Fruit fly (Drosophila melanogaster) whole organism, embryonic: ENCODE data around the gene Notum.

Experiments
- CG10431 ChIP-seq: fragments of 200-800 bp; sonication (Bioruptor generic); optimal IDR thresholded peaks from 3 replicates; lab custom pipeline; 2018; ENCODE audit warnings: missing biosample characterization, mild to moderate bottlenecking, missing genetic modification characterization
- CG10654 ChIP-seq: fragments of 200-800 bp; sonication (Bioruptor generic); optimal IDR thresholded peaks from 2 replicates; lab custom pipeline; 2016; ENCODE audit warnings: missing biosample characterization, missing genetic modification characterization
- CG10979 ChIP-seq: fragments of 200-800 bp; sonication (Bioruptor generic); optimal IDR thresholded peaks from 2 replicates; lab custom pipeline; 2018; ENCODE audit warnings: missing biosample characterization, mild to moderate bottlenecking, missing genetic modification characterization, moderate library complexity
- CG12236 ChIP-seq: fragments of 200-800 bp; sonication (Bioruptor generic); optimal IDR thresholded peaks from 2 replicates; lab custom pipeline; 2016; ENCODE audit warnings: missing biosample characterization, missing genetic modification characterization
- CG1603 ChIP-seq: fragments of 200-800 bp; sonication (Bioruptor generic); optimal IDR thresholded peaks from 2 replicates; lab custom pipeline; 2019; ENCODE audit warnings: missing biosample characterization, mild to moderate bottlenecking, missing genetic modification characterization, moderate library complexity
- CG17361 ChIP-seq: fragments of 200-800 bp; sonication (Bioruptor generic); IDR thresholded peaks from 3 replicates; pipeline ENCODE4 v1.3.6; 2022; ENCODE audit warnings: missing biosample characterization, missing genetic modification characterization
- CG17568 ChIP-seq: fragments of 200-800 bp; sonication (Bioruptor generic); optimal IDR thresholded peaks from 2 replicates; lab custom pipeline; 2018; ENCODE audit warnings: missing biosample characterization, mild to moderate bottlenecking, missing genetic modification characterization, moderate library complexity
- CG17912 ChIP-seq: fragments of 200-800 bp; sonication (Bioruptor generic); optimal IDR thresholded peaks from 2 replicates; lab custom pipeline; 2018; ENCODE audit warnings: missing biosample characterization, mild to moderate bottlenecking, missing genetic modification characterization
- CG18764 ChIP-seq: fragments of 200-800 bp; sonication (Bioruptor generic); optimal IDR thresholded peaks from 3 replicates; lab custom pipeline; 2016; ENCODE audit warnings: missing biosample characterization, missing genetic modification characterization
- CG2202 ChIP-seq: fragments of 200-800 bp; sonication (Bioruptor generic); optimal IDR thresholded peaks from 2 replicates; lab custom pipeline; 2018; ENCODE audit warnings: missing biosample characterization, mild to moderate bottlenecking, missing genetic modification characterization
- CG2889 ChIP-seq: fragments of 200-800 bp; sonication (Bioruptor generic); IDR thresholded peaks from 3 replicates; pipeline ENCODE4 v1.3.6; 2022; ENCODE audit warnings: missing biosample characterization, missing genetic modification characterization
- CG31365 ChIP-seq: fragments of 200-800 bp; sonication (Bioruptor generic); optimal IDR thresholded peaks from 2 replicates; lab custom pipeline; 2018; ENCODE audit warnings: missing biosample characterization, mild to moderate bottlenecking, missing genetic modification characterization
- CG31441 ChIP-seq: fragments of 200-800 bp; sonication (Bioruptor generic); IDR thresholded peaks from 2 replicates; pipeline ENCODE4 v1.3.6; 2022; ENCODE audit warnings: missing biosample characterization, missing genetic modification characterization
- CG34422 ChIP-seq: fragments of 200-800 bp; sonication (Bioruptor generic); IDR thresholded peaks from 3 replicates; pipeline ENCODE4 v1.3.6; 2022; ENCODE audit warnings: missing biosample characterization, missing genetic modification characterization
- CG6791 ChIP-seq: fragments of 200-800 bp; sonication (Bioruptor generic); IDR thresholded peaks from 3 replicates; pipeline ENCODE4 v1.3.6; 2022; ENCODE audit warnings: missing biosample characterization, missing genetic modification characterization; ENCODE audit not compliant: partially characterized antibody
- CG9727 ChIP-seq: fragments of 200-800 bp; sonication (Bioruptor generic); optimal IDR thresholded peaks from 3 replicates; lab custom pipeline; 2017; ENCODE audit warnings: missing biosample characterization, mild to moderate bottlenecking, missing genetic modification characterization
- CG9876 ChIP-seq: fragments of 200-800 bp; sonication (Bioruptor generic); optimal IDR thresholded peaks from 2 replicates; lab custom pipeline; 2016; ENCODE audit warnings: missing biosample characterization, missing genetic modification characterization
- CkIIα-i1 ChIP-seq: fragments of 200-800 bp; sonication (Bioruptor generic); IDR thresholded peaks from 2 replicates; pipeline ENCODE4 v1.3.6; 2022; ENCODE audit warnings: missing biosample characterization, missing genetic modification characterization
- Dad ChIP-seq: fragments of 200-800 bp; sonication (Bioruptor generic); optimal IDR thresholded peaks from 3 replicates; lab custom pipeline; 2016; ENCODE audit warnings: missing biosample characterization, missing genetic modification characterization
- ERR ChIP-seq: fragments of 200-800 bp; sonication (Bioruptor generic); optimal IDR thresholded peaks from 2 replicates; lab custom pipeline; 2016; ENCODE audit warnings: missing biosample characterization, missing genetic modification characterization
- Hmr ChIP-seq: fragments of 200-800 bp; sonication (Bioruptor generic); optimal IDR thresholded peaks from 3 replicates; lab custom pipeline; 2017; ENCODE audit warnings: mild to moderate bottlenecking, missing biosample characterization, missing genetic modification reagents, missing genetic modification characterization
- Lpt ChIP-seq: fragments of >200 bp; optimal IDR thresholded peaks from 2 replicates; lab custom pipeline; 2018; ENCODE audit warnings: missing biosample characterization, missing genetic modification characterization
- Ptx1 ChIP-seq: fragments of 200-800 bp; sonication (Bioruptor generic); IDR thresholded peaks from 2 replicates; pipeline ENCODE4 v1.3.6; 2022; ENCODE audit warnings: missing biosample characterization, missing genetic modification characterization
- Side ChIP-seq: fragments of 200-800 bp; sonication (Bioruptor generic); optimal IDR thresholded peaks from 2 replicates; lab custom pipeline; 2016; ENCODE audit warnings: missing biosample characterization, missing genetic modification characterization
- Spps ChIP-seq: fragments of 200-800 bp; sonication (Bioruptor generic); optimal IDR thresholded peaks from 2 replicates; lab custom pipeline; 2018; ENCODE audit warnings: missing biosample characterization, mild to moderate bottlenecking, missing genetic modification characterization
- Trl ChIP-seq, 3 experiments: fragments of >200 bp in 2 of 3; fragments of 200-800 bp in 1 of 3; sonication (Bioruptor generic) in 1 of 3; optimal IDR thresholded peaks; 2 replicates in 1 of 3; 3 replicates in 2 of 3; lab custom pipeline; 2016 to 2017; ENCODE audit warnings: missing biosample characterization in 1 of 3, missing genetic modification characterization in 1 of 3
- aop ChIP-seq: fragments of 200-800 bp; sonication (Bioruptor generic); IDR thresholded peaks from 2 replicates; pipeline ENCODE4 v1.3.6; 2022; ENCODE audit warnings: missing biosample characterization, missing genetic modification characterization
- ap ChIP-seq: fragments of 200-800 bp; sonication (Bioruptor generic); IDR thresholded peaks from 2 replicates; pipeline ENCODE4 v1.3.6; 2022; ENCODE audit warnings: missing biosample characterization, missing genetic modification characterization
- ato ChIP-seq: fragments of 200-800 bp; sonication (Bioruptor generic); IDR thresholded peaks from 2 replicates; pipeline ENCODE4 v1.3.6; 2022; ENCODE audit warnings: missing biosample characterization, missing genetic modification characterization; ENCODE audit not compliant: partially characterized antibody
- bowl ChIP-seq: fragments of 200-800 bp; sonication (Bioruptor generic); IDR thresholded peaks from 2 replicates; pipeline ENCODE4 v1.3.6; 2022; ENCODE audit warnings: missing biosample characterization, missing genetic modification characterization
- cad ChIP-seq: fragments of >200 bp; optimal IDR thresholded peaks from 2 replicates; lab custom pipeline; 2017; ENCODE audit warnings: missing biosample characterization, missing genetic modification characterization
- ci ChIP-seq: fragments of 200-800 bp; sonication (Bioruptor generic); IDR thresholded peaks from 3 replicates; pipeline ENCODE4 v1.3.6; 2022; ENCODE audit warnings: missing biosample characterization, missing genetic modification characterization
- crol ChIP-seq: fragments of 200-800 bp; sonication (Bioruptor generic); IDR thresholded peaks from 2 replicates; pipeline ENCODE4 v1.3.6; 2022; ENCODE audit warnings: missing biosample characterization, missing genetic modification characterization
- dati ChIP-seq: fragments of 200-800 bp; sonication (Bioruptor generic); IDR thresholded peaks from 2 replicates; pipeline ENCODE4 v1.3.6; 2022; ENCODE audit warnings: missing biosample characterization, missing genetic modification characterization
- ems ChIP-seq: fragments of 200-800 bp; sonication (Bioruptor generic); optimal IDR thresholded peaks from 3 replicates; lab custom pipeline; 2016; ENCODE audit warnings: missing biosample characterization, missing genetic modification characterization
- eve ChIP-seq, 2 experiments: fragments of >200 bp; optimal IDR thresholded peaks; 2 replicates each; lab custom pipeline; 2017; ENCODE audit warnings: missing biosample characterization in 2 of 2, missing genetic modification characterization in 2 of 2
- grau ChIP-seq: fragments of 200-800 bp; optimal IDR thresholded peaks from 3 replicates; lab custom pipeline; 2019; ENCODE audit warnings: missing biosample characterization, mild to moderate bottlenecking, missing genetic modification characterization, moderate library complexity
- jing ChIP-seq: fragments of 200-800 bp; sonication (Bioruptor generic); optimal IDR thresholded peaks from 2 replicates; lab custom pipeline; 2018; ENCODE audit warnings: missing biosample characterization, mild to moderate bottlenecking, missing genetic modification characterization
- kay ChIP-seq: fragments of 200-800 bp; sonication (Bioruptor generic); optimal IDR thresholded peaks from 2 replicates; lab custom pipeline; 2016; ENCODE audit warnings: missing biosample characterization, missing genetic modification characterization
- kni ChIP-seq: fragments of 200-800 bp; sonication (Bioruptor generic); optimal IDR thresholded peaks from 3 replicates; lab custom pipeline; 2017; ENCODE audit warnings: mild to moderate bottlenecking, missing biosample characterization, missing genetic modification reagents, missing genetic modification characterization
- knrl ChIP-seq: fragments of 200-800 bp; sonication (Bioruptor generic); IDR thresholded peaks from 3 replicates; pipeline ENCODE4 v1.3.6; 2022; ENCODE audit warnings: missing biosample characterization, missing genetic modification characterization; ENCODE audit not compliant: partially characterized antibody
- mam ChIP-seq: fragments of 200-800 bp; sonication (Bioruptor generic); optimal IDR thresholded peaks from 3 replicates; lab custom pipeline; 2016; ENCODE audit warnings: missing biosample characterization, missing genetic modification characterization
- nerfin-1 ChIP-seq: fragments of 200-800 bp; sonication (Bioruptor generic); optimal IDR thresholded peaks from 3 replicates; lab custom pipeline; 2019; ENCODE audit warnings: missing biosample characterization, mild to moderate bottlenecking, missing genetic modification characterization, moderate library complexity
- onecut ChIP-seq: fragments of 200-800 bp; sonication (Bioruptor generic); IDR thresholded peaks from 2 replicates; pipeline ENCODE4 v1.3.6; 2022; ENCODE audit warnings: missing biosample characterization, missing genetic modification characterization
- pum ChIP-seq: fragments of 200-800 bp; sonication (Bioruptor generic); optimal IDR thresholded peaks from 2 replicates; lab custom pipeline; 2016; ENCODE audit warnings: missing biosample characterization, missing genetic modification characterization
- sc ChIP-seq, 3 experiments: fragments of >200 bp in 2 of 3; fragments of 200-800 bp in 1 of 3; sonication (Bioruptor generic) in 1 of 3; optimal IDR thresholded peaks; 2 replicates in 2 of 3; 3 replicates in 1 of 3; lab custom pipeline; 2017; ENCODE audit warnings: mild to moderate bottlenecking in 1 of 3, missing biosample characterization in 1 of 3, missing genetic modification characterization in 1 of 3, missing genetic modification reagents in 1 of 3
- seq ChIP-seq: fragments of 200-800 bp; sonication (Bioruptor generic); IDR thresholded peaks from 2 replicates; pipeline ENCODE4 v1.3.6; 2022; ENCODE audit warnings: missing biosample characterization, missing genetic modification characterization
- tio ChIP-seq: fragments of 200-800 bp; sonication (Bioruptor generic); optimal IDR thresholded peaks from 2 replicates; lab custom pipeline; 2017; ENCODE audit warnings: missing biosample characterization, missing genetic modification characterization, inconsistent platforms
- tna ChIP-seq: fragments of 200-800 bp; sonication (Bioruptor generic); IDR thresholded peaks from 2 replicates; pipeline ENCODE4 v1.3.6; 2022; ENCODE audit warnings: missing biosample characterization, missing genetic modification characterization; ENCODE audit not compliant: partially characterized antibody
- tx ChIP-seq: fragments of 200-800 bp; sonication (Bioruptor generic); optimal IDR thresholded peaks from 2 replicates; lab custom pipeline; 2016; ENCODE audit warnings: missing biosample characterization, missing genetic modification characterization
- vfl ChIP-seq: fragments of 200-800 bp; sonication (Bioruptor generic); optimal IDR thresholded peaks from 2 replicates; lab custom pipeline; 2016; ENCODE audit warnings: missing biosample characterization, missing genetic modification characterization
- vvl ChIP-seq: fragments of 200-800 bp; sonication (Bioruptor generic); IDR thresholded peaks from 2 replicates; pipeline ENCODE4 v1.3.6; 2022; ENCODE audit warnings: missing biosample characterization, missing genetic modification characterization

Gene Notum

dm6 chr3L:16050887-16051258 lies 27.6 kb downstream of the Notum start, which contains the start of gene Diap1 (continued):
- TF ChIP-seq CG34422 (GFP tag; lab: Robert Waterston, UW) (no peak), CG12236 (GFP tag; lab: Kevin White, UChicago) (no peak), pum (GFP tag; lab: Kevin White, UChicago) (no peak), CG2889 (GFP tag; lab: Robert Waterston, UW) (no peak), bowl (GFP tag; lab: Robert Waterston, UW) (no peak), CG18764 (no peak), sc (optimal IDR thresholded peaks at IDR 0.05; lab: Kevin White, UChicago) (no peak), sc (GFP tag; optimal IDR thresholded peaks at IDR 0.05; lab: Kevin White, UChicago) (no peak), kni (GFP tag; lab: Kevin White, UChicago) (no peak), Hmr (GFP tag; lab: Kevin White, UChicago) (peak; percentile 31), cad (no peak), CG9876 (GFP tag; lab: Kevin White, UChicago) (no peak), vfl (GFP tag; lab: Kevin White, UChicago) (no peak), Ptx1 (GFP tag; lab: Robert Waterston, UW) (no peak), tna (GFP tag; lab: Robert Waterston, UW) (peak; percentile 78), seq (GFP tag; lab: Robert Waterston, UW) (0 out of 2 replicates have a peak, but pooled peaks have one; percentile 3), Spps (tag; lab: Kevin White, UChicago) (no peak), onecut (GFP tag; lab: Robert Waterston, UW) (no peak), ems (no peak), CkIIα-i1 (no peak), CG9727 (no peak), mam (GFP tag; lab: Kevin White, UChicago) (no peak), CG17361 (GFP tag; lab: Robert Waterston, UW) (no peak), Dad (peak; percentile 0), eve (GFP tag; optimal IDR thresholded peaks at IDR 0.05; lab: Kevin White, UChicago) (no peak), tx (no peak), ci (GFP tag; lab: Robert Waterston, UW) (peak; percentile 14; the same call in 2 of the 3 replicates), Trl (optimal IDR thresholded peaks at IDR 0.05; lab: Kevin White, UChicago) (no peak), Trl (GFP tag; optimal IDR thresholded peaks at IDR 0.05; lab: Kevin White, UChicago) (no peak), CG10654 (peak; percentile 6), knrl (GFP tag; lab: Robert Waterston, UW) (peak; percentile 88), ap (GFP tag; lab: Robert Waterston, UW) (no peak), jing (no peak), CG31441 (GFP tag; lab: Robert Waterston, UW) (no peak), tio (GFP tag; lab: Kevin White, UChicago) (no peak), vvl (peak; percentile 76), CG31365 (tag; lab: Kevin White, UChicago) (no peak), nerfin-1 (tag; lab: Kevin White, UChicago) (no peak), CG17912 (GFP tag; lab: Kevin White, UChicago) (no peak), dati (GFP tag; lab: Robert Waterston, UW) (no peak), aop (GFP tag; lab: Robert Waterston, UW) (no peak), CG17568 (no peak), crol (GFP tag; lab: Robert Waterston, UW) (no peak; the same call in 1 of the 2 replicates), Lpt (GFP tag; lab: Kevin White, UChicago) (no peak), grau (no peak), ato (GFP tag; lab: Robert Waterston, UW) (peak; percentile 94), Side (GFP tag; lab: Kevin White, UChicago) (no peak), CG10979 (no peak), CG6791 (GFP tag; lab: Robert Waterston, UW) (peak; percentile 96), CG2202 (no peak), ERR (no peak), kay (no peak), CG1603 (peak; percentile 71), CG10431 (GFP tag; lab: Kevin White, UChicago) (no peak)
